5 fruit fly cellular contexts compared by ENCODE assay signal in genomic region chr3L:8072720-8073119, dm6.
TF ChIP-seq lines count a peak whose summit lies in the region.

No protein-coding gene starts in this region.

- peak; percentile 24 for TF ChIP-seq CTCF in whole organism, embryonic (GFP tag; optimal IDR thresholded peaks at IDR 0.05; lab: Kevin White, UChicago)

TF ChIP-seq in whole organism, adult, 20 proteins besides CTCF, POLR2A, EP300 and RAD21:
- TF ChIP-seq cic (GFP tag; optimal IDR thresholded peaks at IDR 0.05; lab: Kevin White, UChicago) (no peak), CG7045 (GFP tag; optimal IDR thresholded peaks at IDR 0.05; lab: Kevin White, UChicago) (peak; percentile 6), pad (GFP tag; optimal IDR thresholded peaks at IDR 0.05; lab: Kevin White, UChicago) (no peak), CG14711 (tag; optimal IDR thresholded peaks at IDR 0.05; lab: Kevin White, UChicago) (peak; percentile 47), kay (GFP tag; lab: Kevin White, UChicago; ENCODE audit: borderline replicate concordance) (peak; percentile 70), CG12768 (GFP tag; optimal IDR thresholded peaks at IDR 0.05; lab: Kevin White, UChicago) (peak; percentile 15), CG7101 (tag; optimal IDR thresholded peaks at IDR 0.05; lab: Kevin White, UChicago) (peak; percentile 15)

TF ChIP-seq in whole organism, embryonic, 481 proteins besides CTCF, POLR2A, EP300 and RAD21 (continues in another document):
- TF ChIP-seq CG13624 (GFP tag; optimal IDR thresholded peaks at IDR 0.05; lab: Kevin White, UChicago) (peak; percentile 65), eyg (GFP tag; optimal IDR thresholded peaks at IDR 0.05; lab: Kevin White, UChicago) (no peak), Gsc (GFP tag; IDR thresholded peaks at IDR 0.05; lab: Robert Waterston, UW) (no peak), lbe (GFP tag; optimal IDR thresholded peaks at IDR 0.05; lab: Kevin White, UChicago) (peak; percentile 37), Hr51 (GFP tag; optimal IDR thresholded peaks at IDR 0.05; lab: Kevin White, UChicago) (peak in 1 of 2 experiments; percentile 43), CG9727 (GFP tag; optimal IDR thresholded peaks at IDR 0.05; lab: Kevin White, UChicago) (peak; percentile 67), CG3407 (GFP tag; optimal IDR thresholded peaks at IDR 0.05; lab: Kevin White, UChicago) (no peak), jing (GFP tag; optimal IDR thresholded peaks at IDR 0.05; lab: Kevin White, UChicago) (no peak), shn (GFP tag; optimal IDR thresholded peaks at IDR 0.05; lab: Kevin White, UChicago) (no peak), ham (GFP tag; IDR thresholded peaks at IDR 0.05; lab: Robert Waterston, UW) (no peak), sisA (GFP tag; IDR thresholded peaks at IDR 0.05; lab: Robert Waterston, UW) (peak; percentile 74), CG14050 (GFP tag; IDR thresholded peaks at IDR 0.05; lab: Robert Waterston, UW) (0 out of 3 replicates have a peak, but pooled peaks have one; percentile 19), Dll (GFP tag; IDR thresholded peaks at IDR 0.05; lab: Robert Waterston, UW; ENCODE audit: partially characterized antibody) (no peak), Doc2 (GFP tag; IDR thresholded peaks at IDR 0.05; lab: Robert Waterston, UW) (no peak), HmgD (GFP tag; optimal IDR thresholded peaks at IDR 0.05; lab: Kevin White, UChicago) (no peak), ewg (GFP tag; optimal IDR thresholded peaks at IDR 0.05; lab: Kevin White, UChicago) (no peak), pfk (GFP tag; optimal IDR thresholded peaks at IDR 0.05; lab: Kevin White, UChicago) (no peak), croc (GFP tag; conservative IDR thresholded peaks at IDR 0.05; lab: Robert Waterston, UW) (peak; percentile 44), CG4707 (GFP tag; optimal IDR thresholded peaks at IDR 0.05; lab: Kevin White, UChicago) (no peak), CG43689 (GFP tag; IDR thresholded peaks at IDR 0.05; lab: Robert Waterston, UW) (no peak), p53 (GFP tag; optimal IDR thresholded peaks at IDR 0.05; lab: Kevin White, UChicago) (no peak)

TF ChIP-seq in whole organism, prepupa, 60 proteins besides CTCF, POLR2A, EP300 and RAD21 (continues in another document):
- TF ChIP-seq cyc (GFP tag; optimal IDR thresholded peaks at IDR 0.05; lab: Kevin White, UChicago) (peak; percentile 77), esn (GFP tag; optimal IDR thresholded peaks at IDR 0.05; lab: Kevin White, UChicago) (peak; percentile 62), Met (GFP tag; optimal IDR thresholded peaks at IDR 0.05; lab: Kevin White, UChicago) (peak; percentile 53), CG8632 (GFP tag; optimal IDR thresholded peaks at IDR 0.05; lab: Kevin White, UChicago) (no peak), salr (GFP tag; optimal IDR thresholded peaks at IDR 0.05; lab: Kevin White, UChicago) (peak in 1 of 2 experiments; percentile 69), dsx (GFP tag; optimal IDR thresholded peaks at IDR 0.05; lab: Kevin White, UChicago; ENCODE audit: poor library complexity, severe bottlenecking) (peak; percentile 52), spab (GFP tag; optimal IDR thresholded peaks at IDR 0.05; lab: Kevin White, UChicago) (no peak), CG6163 (GFP tag; IDR thresholded peaks at IDR 0.05; lab: Robert Waterston, UW) (peak; percentile 88), CG16779 (tag; optimal IDR thresholded peaks at IDR 0.05; lab: Kevin White, UChicago) (peak; percentile 25), Sox14 (GFP tag; optimal IDR thresholded peaks at IDR 0.05; lab: Kevin White, UChicago) (peak; percentile 37), Eip93F (GFP tag; optimal IDR thresholded peaks at IDR 0.05; lab: Kevin White, UChicago) (no peak), CG3919 (GFP tag; optimal IDR thresholded peaks at IDR 0.05; lab: Kevin White, UChicago) (peak; percentile 80), CG6276 (GFP tag; optimal IDR thresholded peaks at IDR 0.05; lab: Kevin White, UChicago) (peak; percentile 89), CG6854 (GFP tag; optimal IDR thresholded peaks at IDR 0.05; lab: Kevin White, UChicago) (peak; percentile 30), Hr4 (GFP tag; optimal IDR thresholded peaks at IDR 0.05; lab: Kevin White, UChicago) (peak; percentile 62), CG11294 (GFP tag; IDR thresholded peaks at IDR 0.05; lab: Robert Waterston, UW) (no peak; the same call in 1 of the 2 replicates), CG32006 (GFP tag; optimal IDR thresholded peaks at IDR 0.05; lab: Kevin White, UChicago) (peak; percentile 71), pdm3 (GFP tag; optimal IDR thresholded peaks at IDR 0.05; lab: Kevin White, UChicago) (peak; percentile 49), lz (GFP tag; optimal IDR thresholded peaks at IDR 0.05; lab: Kevin White, UChicago) (peak; percentile 44), CG10669 (GFP tag; optimal IDR thresholded peaks at IDR 0.05; lab: Kevin White, UChicago) (peak; percentile 33), ss (GFP tag; optimal IDR thresholded peaks at IDR 0.05; lab: Kevin White, UChicago) (no peak), CG6808 (GFP tag; optimal IDR thresholded peaks at IDR 0.05; lab: Kevin White, UChicago) (no peak)

TF ChIP-seq in whole organism, pupa, 21 proteins besides CTCF, POLR2A, EP300 and RAD21:
- peak; percentile 46 for TF ChIP-seq CG8159 (tag; optimal IDR thresholded peaks at IDR 0.05; lab: Kevin White, UChicago)
- TF ChIP-seq CG4496 (GFP tag; IDR thresholded peaks at IDR 0.05; lab: Robert Waterston, UW) = peak; percentile 77
- TF ChIP-seq CG14655 (GFP tag; optimal IDR thresholded peaks at IDR 0.05; lab: Kevin White, UChicago) = peak; percentile 84
- TF ChIP-seq Pif1A (GFP tag; optimal IDR thresholded peaks at IDR 0.05; lab: Kevin White, UChicago) = peak; percentile 49
- TF ChIP-seq fd96Ca (GFP tag; IDR thresholded peaks at IDR 0.05; lab: Robert Waterston, UW) = no peak
- TF ChIP-seq CG10348 (GFP tag; IDR thresholded peaks at IDR 0.05; lab: Robert Waterston, UW) = no peak
- peak; percentile 62 for TF ChIP-seq CG9948 (tag; optimal IDR thresholded peaks at IDR 0.05; lab: Kevin White, UChicago)
- peak; percentile 48 for TF ChIP-seq Pif1B (GFP tag; optimal IDR thresholded peaks at IDR 0.05; lab: Kevin White, UChicago)
- TF ChIP-seq EcR (GFP tag; optimal IDR thresholded peaks at IDR 0.05; lab: Kevin White, UChicago) = no peak
- TF ChIP-seq CG13204 (GFP tag; optimal IDR thresholded peaks at IDR 0.05; lab: Kevin White, UChicago) = no peak
- TF ChIP-seq CG8301 (tag; optimal IDR thresholded peaks at IDR 0.05; lab: Kevin White, UChicago) = peak; percentile 81
- no peak for TF ChIP-seq D1 (tag; optimal IDR thresholded peaks at IDR 0.05; lab: Kevin White, UChicago)
- no peak for TF ChIP-seq CG15710 (tag; optimal IDR thresholded peaks at IDR 0.05; lab: Kevin White, UChicago)
- TF ChIP-seq CG17806 (tag; optimal IDR thresholded peaks at IDR 0.05; lab: Kevin White, UChicago) = peak; percentile 40
- no peak for TF ChIP-seq gl (tag; optimal IDR thresholded peaks at IDR 0.05; lab: Kevin White, UChicago)
- TF ChIP-seq Snoo (tag; optimal IDR thresholded peaks at IDR 0.05; lab: Kevin White, UChicago) = peak; percentile 27
- TF ChIP-seq rn (GFP tag; IDR thresholded peaks at IDR 0.05; lab: Robert Waterston, UW) = peak; percentile 51; the same call in 1 of the 2 replicates
- TF ChIP-seq CG34367 (tag; optimal IDR thresholded peaks at IDR 0.05; lab: Kevin White, UChicago) = no peak
- TF ChIP-seq CG12605 (GFP tag; IDR thresholded peaks at IDR 0.05; lab: Robert Waterston, UW) = peak; percentile 35; the same call in 1 of the 2 replicates
- peak; percentile 72 for TF ChIP-seq CG32121 (GFP tag; IDR thresholded peaks at IDR 0.05; lab: Robert Waterston, UW)
- TF ChIP-seq Ets98B (GFP tag; IDR thresholded peaks at IDR 0.05; lab: Robert Waterston, UW) = peak; percentile 70

TF ChIP-seq in whole organism, wandering third instar larva, 38 proteins besides CTCF, POLR2A, EP300 and RAD21 (continues in another document):
- TF ChIP-seq jim (GFP tag; optimal IDR thresholded peaks at IDR 0.05; lab: Kevin White, UChicago) (no peak), CG9705 (GFP tag; optimal IDR thresholded peaks at IDR 0.05; lab: Kevin White, UChicago) (peak; percentile 1), CG32264 (GFP tag; optimal IDR thresholded peaks at IDR 0.05; lab: Kevin White, UChicago) (no peak), Hr78 (GFP tag; optimal IDR thresholded peaks at IDR 0.05; lab: Kevin White, UChicago) (no peak), usp (GFP tag; optimal IDR thresholded peaks at IDR 0.05; lab: Kevin White, UChicago) (no peak), Hnf4 (GFP tag; optimal IDR thresholded peaks at IDR 0.05; lab: Kevin White, UChicago) (peak; percentile 44), ey (GFP tag; optimal IDR thresholded peaks at IDR 0.05; lab: Kevin White, UChicago) (peak; percentile 46), fru (GFP tag; optimal IDR thresholded peaks at IDR 0.05; lab: Kevin White, UChicago) (peak; percentile 84), brk (GFP tag; optimal IDR thresholded peaks at IDR 0.05; lab: Kevin White, UChicago) (no peak), Jra (GFP tag; optimal IDR thresholded peaks at IDR 0.05; lab: Kevin White, UChicago) (no peak), Dif (GFP tag; optimal IDR thresholded peaks at IDR 0.05; lab: Kevin White, UChicago; ENCODE audit: partially characterized antibody) (no peak), Myc (optimal IDR thresholded peaks at IDR 0.05; lab: Kevin White, UChicago) (no peak), psq (GFP tag; optimal IDR thresholded peaks at IDR 0.05; lab: Kevin White, UChicago) (peak; percentile 24), Vsx2 (GFP tag; optimal IDR thresholded peaks at IDR 0.05; lab: Kevin White, UChicago; ENCODE audit: partially characterized antibody) (no peak), HLH106 (tag; optimal IDR thresholded peaks at IDR 0.05; lab: Kevin White, UChicago) (peak; percentile 62), dl (GFP tag; optimal IDR thresholded peaks at IDR 0.05; lab: Kevin White, UChicago; ENCODE audit: insufficient read depth in 1 of 2, partially characterized antibody in 2 of 2) (no peak), Sp1 (GFP tag; optimal IDR thresholded peaks at IDR 0.05; lab: Kevin White, UChicago) (peak; percentile 21), pan (optimal IDR thresholded peaks at IDR 0.05; lab: Kevin White, UChicago) (no peak), rgr (GFP tag; optimal IDR thresholded peaks at IDR 0.05; lab: Kevin White, UChicago) (peak; percentile 62), sage (GFP tag; optimal IDR thresholded peaks at IDR 0.05; lab: Kevin White, UChicago) (peak; percentile 7), Rel (GFP tag; optimal IDR thresholded peaks at IDR 0.05; lab: Kevin White, UChicago) (no peak), Rel (tag; optimal IDR thresholded peaks at IDR 0.05; lab: Kevin White, UChicago) (no peak), Hr83 (GFP tag; optimal IDR thresholded peaks at IDR 0.05; lab: Kevin White, UChicago; ENCODE audit: poor library complexity, severe bottlenecking) (no peak), Abd-B (GFP tag; optimal IDR thresholded peaks at IDR 0.05; lab: Kevin White, UChicago) (no peak), tai (GFP tag; optimal IDR thresholded peaks at IDR 0.05; lab: Kevin White, UChicago) (no peak), h (GFP tag; optimal IDR thresholded peaks at IDR 0.05; lab: Kevin White, UChicago) (peak; percentile 67), foxo (GFP tag; optimal IDR thresholded peaks at IDR 0.05; lab: Kevin White, UChicago) (peak in 1 of 2 experiments; percentile 71), br (GFP tag; optimal IDR thresholded peaks at IDR 0.05; lab: Kevin White, UChicago) (peak; percentile 29), woc (GFP tag; optimal IDR thresholded peaks at IDR 0.05; lab: Kevin White, UChicago) (peak; percentile 28)
